Fruit fly (Drosophila melanogaster) whole organism, wandering third instar larva: Measurements from ENCODE around the gene CG15814.
"Not testable (repeated sequence)": the region's sequence is repeated elsewhere in the genome, so short reads cannot be mapped to it uniquely, and the experiment has no call there.

ENCODE experiments used
- Abd-B ChIP-seq: fragments of >200 bp; optimal IDR thresholded peaks from 2 replicates; lab custom pipeline; 2017; ENCODE audit warnings: missing biosample characterization, missing genetic modification characterization
- CG32264 ChIP-seq: fragments of 200-800 bp; sonication (Bioruptor generic); optimal IDR thresholded peaks from 2 replicates; lab custom pipeline; 2016; ENCODE audit warnings: missing biosample characterization, missing genetic modification characterization
- CG9705 ChIP-seq: fragments of 200-800 bp; sonication (Bioruptor generic); optimal IDR thresholded peaks from 2 replicates; lab custom pipeline; 2018; ENCODE audit warnings: missing biosample characterization, mild to moderate bottlenecking, missing genetic modification characterization
- CrebA ChIP-seq: fragments of 200-800 bp; sonication (Bioruptor generic); optimal IDR thresholded peaks from 2 replicates; lab custom pipeline; 2016; ENCODE audit warnings: missing biosample characterization, mild to moderate bottlenecking, missing genetic modification characterization, borderline replicate concordance
- Dfd ChIP-seq: fragments of >200 bp; optimal IDR thresholded peaks from 2 replicates; lab custom pipeline; 2017; ENCODE audit warnings: missing biosample characterization, missing genetic modification characterization
- Dif ChIP-seq: fragments of 200-275, 200-300 bp; sonication (Bioruptor generic); optimal IDR thresholded peaks from 2 replicates; lab custom pipeline; 2018; ENCODE audit warnings: missing biosample characterization, missing genetic modification characterization; ENCODE audit not compliant: partially characterized antibody
- GATAd ChIP-seq: sonication (Bioruptor generic); optimal IDR thresholded peaks from 2 replicates; lab custom pipeline; 2016; ENCODE audit warnings: missing biosample characterization, missing genetic modification characterization
- HLH106 ChIP-seq: fragments of 200-800 bp; optimal IDR thresholded peaks from 3 replicates; lab custom pipeline; 2019; ENCODE audit warnings: missing biosample characterization, mild to moderate bottlenecking, missing genetic modification characterization, moderate library complexity
- Hnf4 ChIP-seq: fragments of 200-800 bp; sonication (Bioruptor generic); optimal IDR thresholded peaks from 2 replicates; lab custom pipeline; 2016; ENCODE audit warnings: missing biosample characterization, mild to moderate bottlenecking, missing genetic modification characterization
- Hr78 ChIP-seq: fragments of >200 bp; optimal IDR thresholded peaks from 2 replicates; lab custom pipeline; 2017; ENCODE audit warnings: missing biosample characterization, missing genetic modification characterization
- Hr83 ChIP-seq: fragments of 200-300 bp; sonication (Bioruptor generic); optimal IDR thresholded peaks from 2 replicates; lab custom pipeline; 2016; ENCODE audit warnings: missing biosample characterization, mild to moderate bottlenecking, missing genetic modification characterization, moderate library complexity; ENCODE audit not compliant: poor library complexity, severe bottlenecking
- Jra ChIP-seq: sonication (Bioruptor generic); optimal IDR thresholded peaks from 2 replicates; lab custom pipeline; 2016; ENCODE audit warnings: missing biosample characterization, missing genetic modification characterization
- Mio ChIP-seq: sonication (Bioruptor generic); optimal IDR thresholded peaks from 2 replicates; lab custom pipeline; 2016; ENCODE audit warnings: missing biosample characterization, missing genetic modification characterization
- Myc ChIP-seq: fragments of >200 bp; optimal IDR thresholded peaks from 2 replicates; lab custom pipeline; 2017
- N ChIP-seq: fragments of >200 bp; optimal IDR thresholded peaks from 2 replicates; lab custom pipeline; 2018; ENCODE audit warnings: missing biosample characterization, missing external identifiers, missing genetic modification characterization
- OdsH ChIP-seq: fragments of 200-800 bp; sonication (Bioruptor generic); optimal IDR thresholded peaks from 2 replicates; lab custom pipeline; 2016; ENCODE audit warnings: missing biosample characterization, mild to moderate bottlenecking, missing genetic modification characterization
- Rel ChIP-seq, 2 experiments: fragments of 200-800 bp; sonication (Bioruptor generic) in 1 of 2; optimal IDR thresholded peaks; 2 replicates in 1 of 2; 3 replicates in 1 of 2; lab custom pipeline; 2016 to 2019; ENCODE audit warnings: mild to moderate bottlenecking in 2 of 2, missing biosample characterization in 2 of 2, missing genetic modification characterization in 2 of 2, moderate library complexity in 1 of 2
- Sp1 ChIP-seq: fragments of 200-800 bp; sonication (Bioruptor generic); optimal IDR thresholded peaks from 3 replicates; lab custom pipeline; 2019; ENCODE audit warnings: missing biosample characterization, mild to moderate bottlenecking, missing genetic modification characterization, moderate library complexity
- Vsx2 ChIP-seq: fragments of 200-300, 225-300 bp; sonication (Bioruptor generic); optimal IDR thresholded peaks from 2 replicates; lab custom pipeline; 2018; ENCODE audit warnings: missing biosample characterization, missing genetic modification characterization; ENCODE audit not compliant: partially characterized antibody
- br ChIP-seq: fragments of 200-800 bp; sonication (Bioruptor generic); optimal IDR thresholded peaks from 2 replicates; lab custom pipeline; 2016; ENCODE audit warnings: missing biosample characterization, missing genetic modification characterization
- brk ChIP-seq: fragments of 200-800 bp; sonication (Bioruptor generic); optimal IDR thresholded peaks from 2 replicates; lab custom pipeline; 2016; ENCODE audit warnings: missing biosample characterization, mild to moderate bottlenecking, missing genetic modification characterization
- dl ChIP-seq, 2 experiments: fragments of 175-275, 200-275 bp in 1 of 2; fragments of 200-275 bp in 1 of 2; sonication (Bioruptor generic); optimal IDR thresholded peaks; lab custom pipeline; 2018; ENCODE audit warnings: mild to moderate bottlenecking in 2 of 2, missing biosample characterization in 2 of 2, missing genetic modification characterization in 2 of 2, moderate library complexity in 2 of 2; ENCODE audit not compliant: partially characterized antibody in 2 of 2, insufficient read depth in 1 of 2
- dmrt93B ChIP-seq: fragments of 200-800 bp; sonication (Bioruptor generic); optimal IDR thresholded peaks from 2 replicates; lab custom pipeline; 2018; ENCODE audit warnings: missing biosample characterization, mild to moderate bottlenecking, missing genetic modification characterization
- dsf ChIP-seq: sonication (Bioruptor generic); optimal IDR thresholded peaks from 2 replicates; lab custom pipeline; 2016; ENCODE audit warnings: missing biosample characterization, missing genetic modification characterization, borderline replicate concordance
- ey ChIP-seq: fragments of 200-800 bp; sonication (Bioruptor generic); optimal IDR thresholded peaks from 2 replicates; lab custom pipeline; 2016; ENCODE audit warnings: missing biosample characterization, missing genetic modification characterization
- foxo ChIP-seq, 2 experiments: fragments of 200-800 bp; sonication (Bioruptor generic); optimal IDR thresholded peaks; 2 replicates in 1 of 2; 3 replicates in 1 of 2; lab custom pipeline; 2016 to 2017; ENCODE audit warnings: missing biosample characterization in 2 of 2, missing genetic modification characterization in 2 of 2
- fru ChIP-seq: fragments of 200-800 bp; sonication (Bioruptor generic); optimal IDR thresholded peaks from 3 replicates; lab custom pipeline; 2016; ENCODE audit warnings: missing biosample characterization, mild to moderate bottlenecking, missing genetic modification characterization
- h ChIP-seq: fragments of 200-800 bp; sonication (Bioruptor generic); optimal IDR thresholded peaks from 3 replicates; lab custom pipeline; 2016; ENCODE audit warnings: missing biosample characterization, mild to moderate bottlenecking, missing genetic modification characterization
- jim ChIP-seq: fragments of 175-275, 200-325 bp; sonication (Bioruptor generic); optimal IDR thresholded peaks from 2 replicates; lab custom pipeline; 2016; ENCODE audit warnings: missing biosample characterization, mild to moderate bottlenecking, missing genetic modification characterization
- lola ChIP-seq: fragments of >200 bp; optimal IDR thresholded peaks from 2 replicates; lab custom pipeline; 2017; ENCODE audit warnings: missing biosample characterization, missing genetic modification characterization
- pan ChIP-seq: fragments of >200 bp; optimal IDR thresholded peaks from 2 replicates; lab custom pipeline; 2017
- psq ChIP-seq: fragments of 200-800 bp; sonication (Bioruptor generic); optimal IDR thresholded peaks from 3 replicates; lab custom pipeline; 2017; ENCODE audit warnings: missing biosample characterization, mild to moderate bottlenecking, missing genetic modification characterization, moderate library complexity
- rgr ChIP-seq: fragments of 200-800 bp; sonication (Bioruptor generic); optimal IDR thresholded peaks from 3 replicates; lab custom pipeline; 2016; ENCODE audit warnings: missing biosample characterization, mild to moderate bottlenecking, missing genetic modification characterization
- sage ChIP-seq: fragments of 200-800 bp; sonication (Bioruptor generic); optimal IDR thresholded peaks from 2 replicates; lab custom pipeline; 2016; ENCODE audit warnings: missing biosample characterization, mild to moderate bottlenecking, missing genetic modification characterization
- sv ChIP-seq: fragments of 200-800 bp; sonication (Bioruptor generic); optimal IDR thresholded peaks from 3 replicates; lab custom pipeline; 2016; ENCODE audit warnings: missing biosample characterization, missing genetic modification characterization
- tai ChIP-seq: sonication (Bioruptor generic); optimal IDR thresholded peaks from 2 replicates; lab custom pipeline; 2016; ENCODE audit warnings: missing biosample characterization, missing genetic modification characterization
- usp ChIP-seq: fragments of >200 bp; optimal IDR thresholded peaks from 2 replicates; lab custom pipeline; 2017; ENCODE audit warnings: missing biosample characterization, missing genetic modification characterization
- woc ChIP-seq: sonication (Bioruptor generic); optimal IDR thresholded peaks from 2 replicates; lab custom pipeline; 2016; ENCODE audit warnings: missing biosample characterization, mild to moderate bottlenecking, missing genetic modification characterization

Gene CG15814

dm6 chrX:17850179-17850578 lies at the start of gene CG15814, which contains the start of gene Spt7:
Gene CG15814 (minus strand): TSS chrX:17850342.
Gene Spt7 (plus strand): TSS chrX:17850460.
- no peak for TF ChIP-seq tai (GFP tag; lab: Kevin White, UChicago)
- peak; percentile 50 for TF ChIP-seq h (GFP tag; lab: Kevin White, UChicago)
- no peak for TF ChIP-seq fru (GFP tag; lab: Kevin White, UChicago)
- TF ChIP-seq Dfd (GFP tag; lab: Kevin White, UChicago), result no peak
- no peak for TF ChIP-seq dl (GFP tag; optimal IDR thresholded peaks at IDR 0.05; lab: Kevin White, UChicago; ENCODE audit: insufficient read depth in 1 of 2, partially characterized antibody in 2 of 2)
- TF ChIP-seq HLH106, result no peak
- no peak for TF ChIP-seq pan (lab: Kevin White, UChicago)
- no peak for TF ChIP-seq Hnf4 (GFP tag; lab: Kevin White, UChicago)
- TF ChIP-seq Rel (GFP tag; optimal IDR thresholded peaks at IDR 0.05; lab: Kevin White, UChicago), result no peak
- TF ChIP-seq Rel (tag; optimal IDR thresholded peaks at IDR 0.05; lab: Kevin White, UChicago), result peak; percentile 75
- peak; percentile 17 for TF ChIP-seq CG9705 (GFP tag; lab: Kevin White, UChicago)
- TF ChIP-seq Hr83 (GFP tag; lab: Kevin White, UChicago), result peak; percentile 47
- no peak for TF ChIP-seq dsf (GFP tag; lab: Kevin White, UChicago)
- TF ChIP-seq Vsx2 (GFP tag; lab: Kevin White, UChicago), result no peak
- TF ChIP-seq CG32264 (GFP tag; lab: Kevin White, UChicago), result no peak
- no peak for TF ChIP-seq Abd-B (GFP tag; lab: Kevin White, UChicago)
- TF ChIP-seq Myc, result peak; percentile 4
- no peak for TF ChIP-seq CrebA (GFP tag; lab: Kevin White, UChicago)
- TF ChIP-seq GATAd (GFP tag; lab: Kevin White, UChicago), result no peak
- TF ChIP-seq sv, result no peak
- no peak for TF ChIP-seq Dif (GFP tag; lab: Kevin White, UChicago)
- no peak for TF ChIP-seq N (GFP tag; lab: Kevin White, UChicago)
- no peak for TF ChIP-seq foxo (GFP tag; optimal IDR thresholded peaks at IDR 0.05; lab: Kevin White, UChicago)
- no peak for TF ChIP-seq woc (GFP tag; lab: Kevin White, UChicago)
- no peak for TF ChIP-seq Jra (GFP tag; lab: Kevin White, UChicago)
- TF ChIP-seq usp (GFP tag; lab: Kevin White, UChicago), result no peak
- TF ChIP-seq Sp1, result peak; percentile 26
- TF ChIP-seq jim, result no peak
- no peak for TF ChIP-seq Hr78
- peak; percentile 23 for TF ChIP-seq rgr (GFP tag; lab: Kevin White, UChicago)
- TF ChIP-seq OdsH (GFP tag; lab: Kevin White, UChicago), result no peak
- no peak for TF ChIP-seq psq (GFP tag; lab: Kevin White, UChicago)
- no peak for TF ChIP-seq br (GFP tag; lab: Kevin White, UChicago)
- TF ChIP-seq lola, result no peak
- no peak for TF ChIP-seq ey
- TF ChIP-seq sage (GFP tag; lab: Kevin White, UChicago), result no peak
- no peak for TF ChIP-seq Mio (GFP tag; lab: Kevin White, UChicago)
- no peak for TF ChIP-seq dmrt93B (GFP tag; lab: Kevin White, UChicago)
- no peak for TF ChIP-seq brk (GFP tag; lab: Kevin White, UChicago)

dm6 chrX:17899402-17899801 lies 49.3 kb upstream of the CG15814 start, which contains the start of gene Gss2:
Gene Gss2 (plus strand): TSS chrX:17899702.
- not testable (repeated sequence) for TF ChIP-seq OdsH, Hnf4, br (GFP tag; lab: Kevin White, UChicago)

dm6 chrX:17889247-17889646 lies 39.1 kb upstream of the CG15814 start, which contains the start of gene Gss1:
Gene Gss1 (plus strand): TSS chrX:17889547.
- TF ChIP-seq Mio, dmrt93B, brk (GFP tag; lab: Kevin White, UChicago): not testable (repeated sequence)
